Fruit fly (Drosophila melanogaster): ENCODE results near the gene senju.
A peak's percentile ranks its signal among the peaks of the same experiment; 100 is the strongest.

The senju gene

DNA sequence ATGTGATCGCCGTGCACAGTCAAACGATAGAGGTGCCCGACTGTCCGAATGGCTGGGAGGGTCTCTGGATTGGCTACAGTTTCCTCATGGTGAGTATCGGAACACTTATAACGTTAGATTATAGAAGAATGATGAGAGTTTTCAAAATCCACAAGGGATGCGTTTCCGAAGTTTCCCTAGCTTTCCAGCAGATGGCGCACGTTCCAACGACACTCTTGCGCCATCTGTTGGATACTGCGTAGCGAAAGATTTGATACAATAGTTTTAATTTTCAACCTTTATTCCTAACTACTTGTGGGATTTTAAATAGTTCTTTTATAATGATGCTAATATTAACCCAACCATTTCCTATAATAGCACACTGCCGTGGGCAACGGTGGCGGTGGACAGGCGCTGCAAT lies 16.5 kb upstream of the senju start:
- TF ChIP-seq CG33017 (tag; optimal IDR thresholded peaks at IDR 0.05) (no peak), pad (GFP tag; optimal IDR thresholded peaks at IDR 0.05) (no peak), CG1620 (GFP tag; optimal IDR thresholded peaks at IDR 0.05) (no peak), CG5204 (GFP tag; optimal IDR thresholded peaks at IDR 0.05) (no peak), ovo (GFP tag; optimal IDR thresholded peaks at IDR 0.05) (no peak), Hr96 (GFP tag; optimal IDR thresholded peaks at IDR 0.05) (no peak)

- TF ChIP-seq pad (GFP tag; optimal IDR thresholded peaks at IDR 0.05) (peak; percentile 18), CG33017 (tag; optimal IDR thresholded peaks at IDR 0.05) (no peak)
Observed at dm6 chr2L:5037402-5037860, 15.2 kb upstream of the senju start, which contains the start of the genes CG14042 and SP555. Gene CG14042 (plus strand): TSS chr2L:5037709. Gene SP555 (plus strand): TSS chr2L:5037709.

DNA sequence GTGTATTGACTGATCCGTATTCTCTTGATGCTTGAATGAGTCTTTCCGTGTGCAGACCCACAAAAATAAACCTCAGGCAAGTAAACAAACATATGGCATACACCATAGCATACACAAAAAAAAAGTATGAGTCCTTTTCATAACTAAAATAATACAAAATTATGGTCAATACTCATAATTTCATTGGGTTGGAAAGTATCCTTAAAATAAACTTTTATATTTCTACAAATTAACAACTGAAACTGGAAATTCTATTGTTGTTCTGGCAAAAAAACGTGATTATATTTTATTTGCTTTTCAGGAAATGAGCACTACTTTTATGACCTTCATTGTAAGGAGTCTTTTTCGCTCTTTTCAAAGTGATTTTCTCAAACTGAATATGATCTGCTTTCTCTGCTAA lies 10.6 kb upstream of the senju start:
- TF ChIP-seq Clk (GFP tag; optimal IDR thresholded peaks at IDR 0.05) = no peak
- TF ChIP-seq Hr96 (GFP tag; optimal IDR thresholded peaks at IDR 0.05) = no peak
- no peak for TF ChIP-seq CG5204 (GFP tag; optimal IDR thresholded peaks at IDR 0.05)
- no peak for TF ChIP-seq CG33017 (tag; optimal IDR thresholded peaks at IDR 0.05)
- TF ChIP-seq CG7101 (tag; optimal IDR thresholded peaks at IDR 0.05) = no peak
- no peak for TF ChIP-seq pad (GFP tag; optimal IDR thresholded peaks at IDR 0.05)
- no peak for TF ChIP-seq ovo (GFP tag; optimal IDR thresholded peaks at IDR 0.05)
- TF ChIP-seq toe (GFP tag; optimal IDR thresholded peaks at IDR 0.05) = no peak
- no peak for TF ChIP-seq CG12768 (GFP tag; optimal IDR thresholded peaks at IDR 0.05)
- TF ChIP-seq bab1 (GFP tag; optimal IDR thresholded peaks at IDR 0.05) = no peak
- TF ChIP-seq Crg-1 (GFP tag; optimal IDR thresholded peaks at IDR 0.05) = no peak

dm6 chr2L:5043043-5043442 lies 9.6 kb upstream of the senju start, which contains the start of the genes CG33995, CG44000 and CG44001:
Gene CG33995 (plus strand): TSS chr2L:5043270.
Gene CG44000 (plus strand): TSS chr2L:5043270.
Gene CG44001 (plus strand): TSS chr2L:5043270.
- TF ChIP-seq CG12768 (GFP tag; optimal IDR thresholded peaks at IDR 0.05) = no peak
- TF ChIP-seq kay (GFP tag; ENCODE audit: borderline replicate concordance) = no peak
- TF ChIP-seq Crg-1 (GFP tag; optimal IDR thresholded peaks at IDR 0.05) = peak; percentile 63
- peak; percentile 57 for TF ChIP-seq pad (GFP tag; optimal IDR thresholded peaks at IDR 0.05)
- TF ChIP-seq Clk (GFP tag; optimal IDR thresholded peaks at IDR 0.05) = peak; percentile 53
- TF ChIP-seq cic (GFP tag; optimal IDR thresholded peaks at IDR 0.05) = peak; percentile 20
- no peak for TF ChIP-seq CG5204 (GFP tag; optimal IDR thresholded peaks at IDR 0.05)
- TF ChIP-seq CG7101 (tag; optimal IDR thresholded peaks at IDR 0.05) = peak; percentile 70
- no peak for TF ChIP-seq ovo (GFP tag; optimal IDR thresholded peaks at IDR 0.05)
- TF ChIP-seq CG1620 (GFP tag; optimal IDR thresholded peaks at IDR 0.05) = peak; percentile 81
- TF ChIP-seq CG7045 (GFP tag; optimal IDR thresholded peaks at IDR 0.05) = no peak
- TF ChIP-seq tj (GFP tag; optimal IDR thresholded peaks at IDR 0.05) = peak; percentile 94
- TF ChIP-seq cnc (optimal IDR thresholded peaks at IDR 0.05) = no peak
- TF ChIP-seq CG14711 (tag; optimal IDR thresholded peaks at IDR 0.05) = peak; percentile 48
- TF ChIP-seq toe (GFP tag; optimal IDR thresholded peaks at IDR 0.05) = peak; percentile 62
- peak; percentile 22 for TF ChIP-seq CG11617 (GFP tag; optimal IDR thresholded peaks at IDR 0.05)
- TF ChIP-seq Mnt (GFP tag; optimal IDR thresholded peaks at IDR 0.05) = peak; percentile 75
- TF ChIP-seq CG33017 (tag; optimal IDR thresholded peaks at IDR 0.05) = no peak
- TF ChIP-seq Hr96 (GFP tag; optimal IDR thresholded peaks at IDR 0.05) = peak; percentile 69
- peak; percentile 69 for TF ChIP-seq bab1 (GFP tag; optimal IDR thresholded peaks at IDR 0.05)

DNA sequence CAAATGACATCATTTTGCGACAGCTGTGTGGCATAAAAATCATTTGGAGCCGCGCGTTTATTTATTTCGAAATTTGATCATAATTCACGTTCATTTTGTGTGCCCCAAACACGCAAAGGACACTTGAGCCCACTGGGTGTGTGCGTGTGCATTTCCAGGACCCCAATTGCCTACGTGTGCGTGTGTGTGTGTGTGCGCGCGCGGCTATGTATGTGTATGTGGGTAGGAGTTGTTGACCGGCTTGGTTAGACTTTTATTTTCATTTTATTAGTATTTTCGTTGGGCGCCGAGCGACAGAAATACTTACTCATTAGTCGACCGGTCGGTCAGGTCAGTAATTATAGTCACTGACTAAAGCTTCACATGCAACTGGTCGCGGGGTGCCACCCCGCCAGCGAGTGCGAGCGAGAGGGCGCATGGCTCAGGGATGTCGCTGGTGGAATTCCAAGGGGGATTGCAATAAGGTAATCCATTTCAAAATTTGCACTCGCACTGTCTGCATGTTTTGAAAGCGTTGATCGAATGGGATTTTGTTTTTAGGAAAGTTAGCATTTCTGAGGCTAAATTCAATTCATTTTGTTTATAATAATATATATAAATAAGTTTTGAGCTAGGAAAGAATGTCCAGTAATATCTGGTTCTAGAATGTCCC lies 9.0 kb upstream of the senju start:
- peak; percentile 12 for TF ChIP-seq Mnt (GFP tag; optimal IDR thresholded peaks at IDR 0.05)
- no peak for TF ChIP-seq tj (GFP tag; optimal IDR thresholded peaks at IDR 0.05)
- no peak for TF ChIP-seq ovo (GFP tag; optimal IDR thresholded peaks at IDR 0.05)
- no peak for TF ChIP-seq cic (GFP tag; optimal IDR thresholded peaks at IDR 0.05)
- TF ChIP-seq CG12768 (GFP tag; optimal IDR thresholded peaks at IDR 0.05) = peak; percentile 40
- TF ChIP-seq CG33017 (tag; optimal IDR thresholded peaks at IDR 0.05) = no peak
- TF ChIP-seq CG7101 (tag; optimal IDR thresholded peaks at IDR 0.05) = peak; percentile 6
- peak; percentile 30 for TF ChIP-seq CG5204 (GFP tag; optimal IDR thresholded peaks at IDR 0.05)
- TF ChIP-seq CG14711 (tag; optimal IDR thresholded peaks at IDR 0.05) = peak; percentile 22
- TF ChIP-seq CG1620 (GFP tag; optimal IDR thresholded peaks at IDR 0.05) = no peak
- TF ChIP-seq CG11617 (GFP tag; optimal IDR thresholded peaks at IDR 0.05) = no peak
- TF ChIP-seq bab1 (GFP tag; optimal IDR thresholded peaks at IDR 0.05) = no peak
- no peak for TF ChIP-seq toe (GFP tag; optimal IDR thresholded peaks at IDR 0.05)
- no peak for TF ChIP-seq Clk (GFP tag; optimal IDR thresholded peaks at IDR 0.05)
- TF ChIP-seq CG7045 (GFP tag; optimal IDR thresholded peaks at IDR 0.05) = peak; percentile 59
- TF ChIP-seq cnc (optimal IDR thresholded peaks at IDR 0.05) = no peak
- no peak for TF ChIP-seq Hr96 (GFP tag; optimal IDR thresholded peaks at IDR 0.05)
- TF ChIP-seq Crg-1 (GFP tag; optimal IDR thresholded peaks at IDR 0.05) = no peak
- TF ChIP-seq kay (GFP tag; ENCODE audit: borderline replicate concordance) = no peak

DNA sequence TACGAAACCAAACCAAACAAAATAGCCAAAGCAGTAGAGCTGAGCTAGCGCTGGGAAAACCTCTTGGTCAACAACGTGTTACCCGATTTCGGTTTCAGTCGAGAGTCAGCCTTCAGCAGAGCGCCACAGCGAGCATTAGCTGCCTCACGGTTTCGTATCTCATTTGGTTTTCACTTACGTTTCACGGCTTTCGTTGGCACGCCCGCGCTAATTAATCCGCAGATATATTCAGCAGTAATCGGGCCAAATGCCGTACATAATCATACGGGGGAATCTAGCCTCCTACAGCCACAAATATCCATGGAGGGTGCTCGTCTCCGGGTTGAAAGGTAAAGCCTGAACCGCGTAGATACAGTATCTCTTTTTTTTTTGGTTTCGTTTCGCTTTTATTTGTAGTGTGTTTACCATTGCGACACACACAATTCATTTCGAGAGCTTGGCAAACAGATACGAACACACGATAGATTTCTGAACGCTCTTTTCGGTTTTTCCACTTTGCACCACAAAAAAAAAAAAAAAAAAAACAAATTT lies 8.2 kb upstream of the senju start, which contains the start of gene CG31650:
Gene CG31650, minus strand, starts transcription at position 352 of the 531 bp plus-strand sequence.
- TF ChIP-seq CG5204 (GFP tag; optimal IDR thresholded peaks at IDR 0.05) (no peak), CG11617 (GFP tag; optimal IDR thresholded peaks at IDR 0.05) (no peak), cnc (optimal IDR thresholded peaks at IDR 0.05) (no peak)
